Worm (Caenorhabditis elegans) whole organism, midembryonic: ENCODE results near the gene odr-1.

Source experiments
- T22C8.4 ChIP-seq: fragments of 200-800 bp; sonication (Bioruptor generic); IDR thresholded peaks from 2 replicates; pipeline ENCODE4 v1.3.6; 2022; ENCODE audit warnings: missing genetic modification characterization, missing compliant biosample characterization
- cog-1 ChIP-seq: sonication (generic microtip); optimal IDR thresholded peaks from 2 replicates; lab custom pipeline; 2016; ENCODE audit warnings: missing genetic modification characterization, missing compliant biosample characterization
- flt-1 ChIP-seq: fragments of 200-800 bp; sonication (Bioruptor generic); IDR thresholded peaks from 2 replicates; pipeline ENCODE4 v1.3.6; 2022; ENCODE audit warnings: missing genetic modification characterization, missing compliant biosample characterization
- klf-2 ChIP-seq: fragments of 200-800 bp; sonication (Bioruptor generic); conservative IDR thresholded peaks from 2 replicates; pipeline ENCODE4 v1.3.6; 2022; ENCODE audit warnings: missing genetic modification reagents, missing genetic modification characterization, missing compliant biosample characterization
- med-1 ChIP-seq: sonication (generic microtip); optimal IDR thresholded peaks from 2 replicates; lab custom pipeline; 2017; ENCODE audit warnings: missing genetic modification characterization, mild to moderate bottlenecking, missing compliant biosample characterization, antibody characterized with exemption, missing genetic modification reagents; ENCODE audit not compliant: insufficient read depth
- ref-1 ChIP-seq: fragments of 200-800 bp; sonication (Bioruptor generic); conservative IDR thresholded peaks from 2 replicates; pipeline ENCODE4 v1.3.6; 2022; ENCODE audit warnings: missing genetic modification reagents, missing genetic modification characterization, missing compliant biosample characterization
- tab-1 ChIP-seq: fragments of 200-800 bp; sonication (Bioruptor generic); IDR thresholded peaks from 2 replicates; pipeline ENCODE4 v1.3.6; 2022; ENCODE audit warnings: missing genetic modification characterization, missing compliant biosample characterization
- ztf-23 ChIP-seq: fragments of 200-800 bp; sonication (Bioruptor generic); IDR thresholded peaks from 2 replicates; pipeline ENCODE4 v1.3.6; 2022; ENCODE audit warnings: missing genetic modification reagents, missing genetic modification characterization, missing compliant biosample characterization
- ztf-29 ChIP-seq: fragments of 200-800 bp; sonication (Bioruptor generic); IDR thresholded peaks from 2 replicates; pipeline ENCODE4 v1.3.6; 2022; ENCODE audit warnings: missing genetic modification reagents, missing genetic modification characterization, missing compliant biosample characterization

The odr-1 gene

DNA sequence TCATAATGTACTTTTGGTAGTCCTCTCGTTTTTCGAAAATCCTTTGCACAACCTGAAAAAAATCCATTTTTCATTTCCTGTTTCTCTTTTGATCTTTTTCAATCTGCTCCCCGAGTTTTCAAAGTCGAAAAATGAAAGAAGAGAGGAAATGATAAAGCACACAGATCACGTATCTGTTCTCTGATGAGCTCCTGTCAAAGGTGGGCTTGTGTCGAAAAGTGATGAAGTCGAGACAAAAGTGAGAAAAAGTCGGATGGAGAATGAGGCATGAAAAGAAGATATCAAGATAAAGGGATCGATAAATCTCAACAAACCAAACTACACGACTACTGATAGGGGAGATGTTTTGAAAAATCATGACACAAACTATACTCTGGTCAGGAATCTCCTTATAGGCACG is 4.3 kb upstream of the odr-1 start:
- TF ChIP-seq cog-1 (tag; lab: Kevin White, UChicago) (no peak), T22C8.4 (GFP tag; lab: Robert Waterston, UW) (no peak), med-1 (no peak), tab-1 (GFP tag; lab: Robert Waterston, UW) (no peak)

DNA sequence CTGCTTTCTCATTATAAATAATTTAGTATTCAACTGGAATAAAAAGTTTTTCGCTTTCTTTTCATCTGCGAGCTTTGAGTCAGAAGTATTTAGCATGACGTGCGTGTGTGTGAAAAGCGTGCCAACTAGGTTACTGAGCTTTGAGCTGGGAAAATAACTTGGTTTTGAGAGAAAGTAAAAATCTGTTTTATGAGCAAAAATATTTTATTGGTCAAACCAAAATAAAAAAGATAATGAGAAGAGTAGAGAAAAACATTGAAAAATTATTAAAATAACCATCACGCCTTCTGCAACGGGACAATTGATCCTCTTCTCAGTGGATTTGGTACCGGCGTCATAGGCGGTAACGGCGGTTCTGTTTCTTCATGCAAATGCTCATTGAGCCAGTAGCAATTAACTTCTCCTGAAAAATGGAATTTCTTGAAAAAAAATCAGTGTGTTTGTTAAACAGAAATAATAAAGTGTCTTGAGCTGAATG is 6.2 kb downstream of the odr-1 start:
- no peak for TF ChIP-seq cog-1 (tag; lab: Kevin White, UChicago)
- TF ChIP-seq ztf-29 (GFP tag; lab: Robert Waterston, UW), result no peak
- no peak for TF ChIP-seq flt-1
- TF ChIP-seq ztf-23, result no peak

DNA sequence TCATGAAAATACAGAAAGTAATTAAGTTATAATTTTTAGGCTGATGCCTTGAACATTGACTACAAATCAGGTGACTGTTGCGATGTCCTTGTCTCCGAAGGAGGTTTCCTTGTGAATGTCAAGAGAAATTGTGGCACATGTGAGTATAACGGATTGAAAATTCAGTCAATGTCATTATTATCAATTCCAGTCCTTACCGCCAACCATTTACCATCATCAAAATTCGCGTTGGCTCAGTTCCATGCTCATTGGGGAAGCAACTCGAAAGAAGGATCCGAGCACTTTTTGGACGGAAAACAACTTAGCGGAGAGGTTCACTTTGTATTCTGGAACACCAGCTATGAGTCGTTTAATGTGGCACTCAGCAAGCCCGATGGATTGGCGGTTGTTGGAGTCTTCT is 7.4 kb downstream of the odr-1 start:
- TF ChIP-seq tab-1 (GFP tag; lab: Robert Waterston, UW), result no peak
- no peak for TF ChIP-seq klf-2 (GFP tag; lab: Robert Waterston, UW)
- TF ChIP-seq ztf-29 (GFP tag; lab: Robert Waterston, UW), result no peak
- no peak for TF ChIP-seq cog-1 (tag; lab: Kevin White, UChicago)
- TF ChIP-seq flt-1, result no peak
- no peak for TF ChIP-seq ztf-23
- TF ChIP-seq ref-1, result no peak
- TF ChIP-seq med-1, result no peak
- TF ChIP-seq T22C8.4 (GFP tag; lab: Robert Waterston, UW), result no peak

DNA sequence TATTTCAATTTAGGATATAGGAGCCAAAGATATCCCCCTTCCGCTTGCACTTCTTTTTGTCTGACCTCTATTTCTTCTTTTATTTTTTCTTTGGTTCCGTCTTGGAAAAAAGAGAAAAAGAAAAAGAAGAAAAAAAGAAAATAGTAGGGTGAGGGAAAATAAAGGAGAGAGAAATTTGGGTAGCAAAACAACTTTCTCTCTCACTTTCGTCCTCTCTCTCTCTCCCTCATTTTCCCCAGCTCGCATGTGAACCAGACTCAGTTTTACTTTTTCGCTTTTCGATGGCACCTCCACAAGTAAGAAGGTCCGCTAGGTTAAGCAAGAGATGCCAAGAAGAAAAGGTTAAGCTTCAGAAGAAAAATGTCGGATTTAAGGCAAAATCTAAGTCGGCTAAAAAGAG is 8.0 kb downstream of the odr-1 start:
- no peak for TF ChIP-seq cog-1 (tag; lab: Kevin White, UChicago)
- no peak for TF ChIP-seq ref-1
- no peak for TF ChIP-seq med-1
- no peak for TF ChIP-seq flt-1
- no peak for TF ChIP-seq T22C8.4 (GFP tag; lab: Robert Waterston, UW)
- no peak for TF ChIP-seq klf-2 (GFP tag; lab: Robert Waterston, UW)
- no peak for TF ChIP-seq tab-1 (GFP tag; lab: Robert Waterston, UW)
- no peak for TF ChIP-seq ztf-23
- no peak for TF ChIP-seq ztf-29 (GFP tag; lab: Robert Waterston, UW)

DNA sequence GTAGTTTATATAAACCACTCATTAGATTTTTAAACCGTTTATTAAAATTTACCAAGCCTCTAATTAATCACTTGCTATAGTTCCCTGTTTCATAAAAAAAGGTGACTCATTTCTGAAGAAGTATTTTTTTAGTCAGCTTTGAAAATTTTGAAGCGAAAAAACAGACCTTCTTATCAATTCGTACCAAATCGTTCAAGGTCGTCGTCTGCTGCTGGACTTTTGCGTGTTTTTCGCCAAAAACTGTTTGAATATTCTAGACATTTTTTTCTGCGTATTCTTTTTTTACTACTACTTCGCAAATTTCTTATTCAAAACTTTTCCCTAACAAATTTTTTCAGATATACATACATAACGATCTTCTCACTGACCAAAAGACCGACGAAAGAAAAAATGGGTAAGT is 8.6 kb downstream of the odr-1 start, which contains the start of gene cah-4:
cah-4 (plus strand) TSS at position 339 of the 400 bp plus-strand sequence.
- TF ChIP-seq T22C8.4 (GFP tag; lab: Robert Waterston, UW), result no peak
- no peak for TF ChIP-seq ref-1
- no peak for TF ChIP-seq cog-1 (tag; lab: Kevin White, UChicago)
- TF ChIP-seq flt-1, result no peak
- TF ChIP-seq med-1, result no peak

DNA sequence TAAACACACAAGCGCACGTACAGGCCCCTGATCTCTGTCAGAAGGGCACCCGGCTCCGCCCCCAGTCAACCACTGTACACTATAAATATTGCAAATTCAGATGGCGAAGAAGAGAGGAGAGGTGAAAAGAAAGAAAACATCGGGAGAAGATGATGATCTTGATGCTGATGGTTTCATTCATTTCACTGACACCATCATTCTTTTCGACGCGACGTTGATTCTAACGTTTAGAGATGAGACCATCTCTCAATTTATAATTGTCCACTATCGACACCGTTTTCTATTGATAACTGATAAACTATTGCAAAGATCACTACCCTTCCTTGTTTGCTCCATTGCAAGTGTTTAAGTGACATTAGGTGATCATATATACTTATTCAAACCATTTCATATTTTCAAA is 9.5 kb downstream of the odr-1 start:
- TF ChIP-seq ref-1 (no peak), tab-1 (GFP tag; lab: Robert Waterston, UW) (no peak), klf-2 (GFP tag; lab: Robert Waterston, UW) (no peak), ztf-29 (GFP tag; lab: Robert Waterston, UW) (no peak), cog-1 (tag; lab: Kevin White, UChicago) (no peak), ztf-23 (no peak), med-1 (no peak)

DNA sequence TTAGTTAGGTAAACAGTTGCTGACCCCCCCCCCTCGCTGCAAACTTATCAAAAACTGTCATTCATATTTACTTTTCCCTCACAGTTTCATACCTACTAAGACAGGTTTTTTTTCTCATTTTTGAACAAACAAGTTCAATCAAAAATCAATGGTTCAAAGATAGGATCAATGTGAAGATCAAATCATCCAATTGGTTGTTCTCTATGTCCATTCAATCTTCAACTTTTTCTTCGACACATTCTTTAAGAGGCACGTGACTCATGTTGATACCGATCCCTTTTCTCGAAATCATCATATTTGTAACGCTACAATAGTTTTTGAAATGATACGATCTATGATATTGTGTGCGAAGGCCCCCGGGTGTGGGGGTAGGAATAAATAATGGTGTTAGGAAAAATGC is 11.1 kb downstream of the odr-1 start:
- no peak for TF ChIP-seq ref-1
- TF ChIP-seq flt-1, result no peak
- TF ChIP-seq cog-1 (tag; lab: Kevin White, UChicago), result no peak
- TF ChIP-seq ztf-29 (GFP tag; lab: Robert Waterston, UW), result no peak
- TF ChIP-seq med-1, result no peak
- no peak for TF ChIP-seq T22C8.4 (GFP tag; lab: Robert Waterston, UW)

DNA sequence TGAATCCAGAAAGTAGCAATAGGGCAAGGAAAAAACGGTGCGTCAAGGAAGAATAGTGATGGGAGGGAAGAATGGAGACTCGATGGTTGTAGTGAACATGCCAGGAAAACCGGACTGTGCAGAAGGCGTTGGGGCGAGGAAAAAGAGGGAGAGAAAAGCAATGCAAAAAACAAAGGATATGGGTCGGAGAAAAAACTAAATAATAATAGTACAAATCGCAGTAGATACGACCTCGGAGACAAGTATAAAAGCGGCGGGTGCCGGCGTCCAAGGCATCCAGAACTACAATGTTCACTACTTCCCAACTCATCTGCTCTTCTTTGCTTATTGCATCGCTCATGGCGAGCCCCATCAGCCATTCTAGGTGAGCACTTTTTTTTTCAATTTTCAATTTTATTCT is 14.0 kb downstream of the odr-1 start, which contains the start of gene R01E6.5:
R01E6.5 (plus strand) TSS at position 301 of the 400 bp plus-strand sequence.
- TF ChIP-seq ztf-23 (no peak), tab-1 (GFP tag; lab: Robert Waterston, UW) (no peak), cog-1 (tag; lab: Kevin White, UChicago) (no peak)

DNA sequence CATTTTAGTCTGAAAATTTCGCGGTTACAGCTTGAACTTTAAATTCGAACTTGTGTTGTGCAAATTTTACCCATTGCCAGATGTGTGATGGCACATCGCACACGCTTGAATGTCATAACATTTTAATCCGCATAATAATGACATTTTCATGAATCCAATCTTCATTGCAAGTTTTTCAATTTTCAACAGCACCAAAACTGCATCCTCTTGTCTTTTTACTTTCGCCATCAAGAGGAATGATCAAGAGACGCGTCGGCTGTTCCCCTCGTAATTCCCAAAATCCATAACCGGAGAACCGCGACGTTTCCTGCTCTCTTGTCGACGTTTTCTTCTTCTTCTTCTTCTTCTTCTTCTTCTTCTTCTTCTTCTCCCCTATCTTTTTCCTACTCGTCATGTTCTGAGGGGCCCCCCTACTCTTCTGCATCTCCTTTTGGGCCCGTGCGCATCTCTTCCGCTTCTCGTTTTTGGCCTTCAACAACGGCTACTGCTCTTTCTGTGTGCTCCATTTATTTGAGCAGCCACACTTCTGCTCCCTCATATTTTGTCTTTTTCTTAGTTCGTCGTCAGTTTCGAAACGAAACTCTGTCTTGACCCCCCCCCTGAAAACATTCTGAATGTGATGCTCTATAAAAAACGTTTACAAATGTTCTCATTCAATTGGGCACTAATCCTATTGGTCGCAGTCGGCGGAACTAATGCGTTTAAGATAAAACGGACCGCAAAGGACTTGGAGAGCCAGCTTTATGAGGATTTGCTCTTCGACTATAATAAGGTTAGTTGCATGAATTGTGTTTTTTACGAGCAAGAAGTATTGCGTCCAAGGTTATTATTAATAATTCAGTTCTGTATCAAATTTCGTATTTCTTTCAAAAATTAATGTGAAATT is 18.1 kb downstream of the odr-1 start, which contains the start of gene acr-12:
acr-12 (plus strand) TSS at position 430 of the 886 bp plus-strand sequence.
- TF ChIP-seq T22C8.4 (GFP tag; lab: Robert Waterston, UW), result no peak
- TF ChIP-seq tab-1 (GFP tag; lab: Robert Waterston, UW), result no peak
- no peak for TF ChIP-seq cog-1 (tag; lab: Kevin White, UChicago)
- no peak for TF ChIP-seq ref-1
- no peak for TF ChIP-seq klf-2 (GFP tag; lab: Robert Waterston, UW)
- no peak for TF ChIP-seq med-1
- TF ChIP-seq ztf-23, result no peak
- no peak for TF ChIP-seq ztf-29 (GFP tag; lab: Robert Waterston, UW)
- TF ChIP-seq flt-1, result no peak

DNA sequence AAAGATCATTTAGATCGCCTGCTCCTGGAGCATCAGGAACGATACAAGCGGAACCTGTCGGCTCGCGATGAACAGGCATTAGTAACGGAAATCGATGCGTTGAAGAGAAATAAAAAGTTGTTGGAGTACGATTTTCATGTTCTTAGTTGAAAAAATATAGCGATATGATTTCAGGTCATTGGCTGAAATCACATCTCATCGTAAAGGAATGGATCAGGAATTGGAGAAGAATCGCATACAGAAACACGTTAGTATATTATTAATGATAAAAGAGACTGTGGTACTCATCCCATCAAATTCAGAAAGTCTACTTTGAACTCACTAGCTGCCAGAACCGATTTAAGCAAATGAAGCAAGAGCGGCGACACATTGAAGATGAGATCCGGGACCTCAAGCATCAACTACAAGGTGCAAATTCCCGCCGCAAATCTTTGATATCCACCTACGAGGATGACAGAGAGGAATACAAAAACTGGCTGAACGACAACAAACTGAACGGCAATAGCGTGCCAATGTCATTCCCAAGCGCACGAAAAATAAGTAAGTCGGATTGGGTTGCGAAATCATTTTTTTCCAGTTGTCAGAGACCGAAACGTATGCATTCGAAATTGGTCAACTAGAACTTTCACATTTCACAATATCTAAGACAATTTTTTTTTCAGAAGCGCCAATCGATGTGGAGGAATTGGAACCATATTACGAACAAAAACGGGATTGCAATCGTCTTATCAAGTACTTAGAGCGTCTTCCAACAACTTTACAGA is 20.6 kb downstream of the odr-1 start:
- TF ChIP-seq ref-1 (no peak), cog-1 (tag; lab: Kevin White, UChicago) (no peak), flt-1 (no peak), tab-1 (GFP tag; lab: Robert Waterston, UW) (no peak), ztf-29 (GFP tag; lab: Robert Waterston, UW) (no peak), med-1 (no peak), ztf-23 (no peak), klf-2 (GFP tag; lab: Robert Waterston, UW) (no peak), T22C8.4 (GFP tag; lab: Robert Waterston, UW) (no peak)
